Fruit fly (Drosophila melanogaster) whole organism: ENCODE measurements around the gene CG33483.

Source experiments
- CG8478 ChIP-seq: fragments of >200 bp; optimal IDR thresholded peaks from 2 replicates; lab custom pipeline; 2018; ENCODE audit warnings: inconsistent platforms
- Dll ChIP-seq: fragments of >200 bp; optimal IDR thresholded peaks from 2 replicates; lab custom pipeline; 2017
- EcR ChIP-seq, 2 experiments: fragments of >200 bp; optimal IDR thresholded peaks; 2 replicates each; lab custom pipeline; 2017; ENCODE audit warnings: missing biosample characterization in 2 of 2, missing genetic modification characterization in 2 of 2, missing genetic modification reagents in 2 of 2
- pan ChIP-seq: fragments of >200 bp; optimal IDR thresholded peaks from 2 replicates; lab custom pipeline; 2017
- psq ChIP-seq: fragments of >200 bp; optimal IDR thresholded peaks from 2 replicates; lab custom pipeline; 2017
- usp ChIP-seq: fragments of >200 bp; optimal IDR thresholded peaks from 2 replicates; lab custom pipeline; 2017; ENCODE audit warnings: missing biosample characterization, missing genetic modification characterization, mixed read lengths

Gene CG33483

dm6 chr3R:30918872-30919271 lies 16.9 kb upstream of the CG33483 start:
- TF ChIP-seq CG8478: no peak
- no peak for TF ChIP-seq EcR (GFP tag; optimal IDR thresholded peaks at IDR 0.05; lab: Kevin White, UChicago)
- no peak for TF ChIP-seq psq (lab: Kevin White, UChicago)
- no peak for TF ChIP-seq usp (GFP tag; lab: Kevin White, UChicago)
- TF ChIP-seq Dll (lab: Kevin White, UChicago): no peak
- no peak for TF ChIP-seq pan (lab: Kevin White, UChicago)

- TF ChIP-seq CG8478: no peak
- no peak for TF ChIP-seq EcR (GFP tag; optimal IDR thresholded peaks at IDR 0.05; lab: Kevin White, UChicago)
- TF ChIP-seq psq (lab: Kevin White, UChicago): no peak
- no peak for TF ChIP-seq usp (GFP tag; lab: Kevin White, UChicago)
- no peak for TF ChIP-seq pan (lab: Kevin White, UChicago)
Observed at dm6 chr3R:30916024-30916423, 14.1 kb upstream of the CG33483 start.

dm6 chr3R:30915235-30915634 lies 13.3 kb upstream of the CG33483 start:
- TF ChIP-seq Dll (lab: Kevin White, UChicago) (no peak), pan (lab: Kevin White, UChicago) (no peak), psq (lab: Kevin White, UChicago) (no peak), usp (GFP tag; lab: Kevin White, UChicago) (no peak), CG8478 (no peak), EcR (GFP tag; optimal IDR thresholded peaks at IDR 0.05; lab: Kevin White, UChicago) (no peak)

- TF ChIP-seq psq (lab: Kevin White, UChicago): no peak
- no peak for TF ChIP-seq EcR (GFP tag; optimal IDR thresholded peaks at IDR 0.05; lab: Kevin White, UChicago)
- no peak for TF ChIP-seq CG8478
- no peak for TF ChIP-seq usp (GFP tag; lab: Kevin White, UChicago)
- TF ChIP-seq Dll (lab: Kevin White, UChicago): no peak
- no peak for TF ChIP-seq pan (lab: Kevin White, UChicago)
Observed at dm6 chr3R:30913704-30914103, 11.7 kb upstream of the CG33483 start.

- TF ChIP-seq EcR (GFP tag; optimal IDR thresholded peaks at IDR 0.05; lab: Kevin White, UChicago): no peak
- no peak for TF ChIP-seq psq (lab: Kevin White, UChicago)
- peak; percentile 65 for TF ChIP-seq Dll (lab: Kevin White, UChicago)
- no peak for TF ChIP-seq pan (lab: Kevin White, UChicago)
- TF ChIP-seq CG8478: peak; percentile 94
- TF ChIP-seq usp (GFP tag; lab: Kevin White, UChicago): no peak
Observed at dm6 chr3R:30912402-30912801, 10.4 kb upstream of the CG33483 start, which contains the start of gene Ptx1. TSS of gene Ptx1 (plus strand) at chr3R:30912754.

dm6 chr3R:30909840-30910239 lies 7.9 kb upstream of the CG33483 start:
- no peak for TF ChIP-seq psq (lab: Kevin White, UChicago)

dm6 chr3R:30909032-30909431 lies 7.1 kb upstream of the CG33483 start:
- TF ChIP-seq CG8478 (no peak), usp (GFP tag; lab: Kevin White, UChicago) (no peak), Dll (lab: Kevin White, UChicago) (no peak), pan (lab: Kevin White, UChicago) (no peak), psq (lab: Kevin White, UChicago) (no peak), EcR (GFP tag; optimal IDR thresholded peaks at IDR 0.05; lab: Kevin White, UChicago) (no peak)

- TF ChIP-seq pan (lab: Kevin White, UChicago) (no peak), CG8478 (no peak), usp (GFP tag; lab: Kevin White, UChicago) (no peak), psq (lab: Kevin White, UChicago) (no peak), Dll (lab: Kevin White, UChicago) (no peak), EcR (GFP tag; optimal IDR thresholded peaks at IDR 0.05; lab: Kevin White, UChicago) (no peak)
Observed at dm6 chr3R:30903994-30904393, 2.0 kb upstream of the CG33483 start.

- no peak for TF ChIP-seq Dll (lab: Kevin White, UChicago)
Observed at dm6 chr3R:30893738-30894137, 8.2 kb downstream of the CG33483 start, which contains the start of gene Cyp4c3. TSS of gene Cyp4c3 (plus strand) at chr3R:30894038.

dm6 chr3R:30890045-30890444 lies 11.9 kb downstream of the CG33483 start:
- TF ChIP-seq usp (GFP tag; lab: Kevin White, UChicago): no peak
- TF ChIP-seq EcR (GFP tag; optimal IDR thresholded peaks at IDR 0.05; lab: Kevin White, UChicago): no peak
- no peak for TF ChIP-seq psq (lab: Kevin White, UChicago)
- no peak for TF ChIP-seq CG8478
- TF ChIP-seq pan (lab: Kevin White, UChicago): no peak
- no peak for TF ChIP-seq Dll (lab: Kevin White, UChicago)

- TF ChIP-seq EcR (GFP tag; optimal IDR thresholded peaks at IDR 0.05; lab: Kevin White, UChicago) (no peak), usp (GFP tag; lab: Kevin White, UChicago) (no peak), CG8478 (no peak), psq (lab: Kevin White, UChicago) (no peak), pan (lab: Kevin White, UChicago) (no peak), Dll (lab: Kevin White, UChicago) (no peak)
Observed at dm6 chr3R:30888550-30889259, 13.3 kb downstream of the CG33483 start, which contains the start of gene Sap-r. TSS of gene Sap-r (minus strand) at chr3R:30889062.
